Worm (Caenorhabditis elegans) whole organism, L3 larva: ENCODE data around the gene F46F5.14.

Experiments
- ceh-16 ChIP-seq: sonication (generic microtip); optimal IDR thresholded peaks from 2 replicates; lab custom pipeline; 2017; ENCODE audit warnings: missing biosample characterization, missing genetic modification characterization
- ceh-28 ChIP-seq: fragments of 150-350 bp; optimal IDR thresholded peaks from 2 replicates; lab custom pipeline; 2014; ENCODE audit warnings: missing biosample characterization, missing genetic modification reagents, missing genetic modification characterization
- fkh-10 ChIP-seq: sonication (generic microtip); optimal IDR thresholded peaks from 2 replicates; lab custom pipeline; 2017; ENCODE audit warnings: missing biosample characterization, missing genetic modification reagents, missing genetic modification characterization
- nhr-11 ChIP-seq: fragments of 150-350 bp; optimal IDR thresholded peaks from 2 replicates; lab custom pipeline; 2014; ENCODE audit warnings: missing biosample characterization, missing genetic modification characterization
- nhr-12 ChIP-seq: fragments of 150-350 bp; optimal IDR thresholded peaks from 2 replicates; lab custom pipeline; 2014; ENCODE audit warnings: missing biosample characterization, missing genetic modification characterization
- pha-4 ChIP-seq: fragments of 150-350 bp; optimal IDR thresholded peaks from 2 replicates; lab custom pipeline; 2014; ENCODE audit warnings: missing biosample characterization, missing genetic modification reagents, missing genetic modification characterization
- zag-1 ChIP-seq: fragments of 150-350 bp; optimal IDR thresholded peaks from 2 replicates; lab custom pipeline; 2014; ENCODE audit warnings: missing biosample characterization, missing genetic modification characterization

DNA sequence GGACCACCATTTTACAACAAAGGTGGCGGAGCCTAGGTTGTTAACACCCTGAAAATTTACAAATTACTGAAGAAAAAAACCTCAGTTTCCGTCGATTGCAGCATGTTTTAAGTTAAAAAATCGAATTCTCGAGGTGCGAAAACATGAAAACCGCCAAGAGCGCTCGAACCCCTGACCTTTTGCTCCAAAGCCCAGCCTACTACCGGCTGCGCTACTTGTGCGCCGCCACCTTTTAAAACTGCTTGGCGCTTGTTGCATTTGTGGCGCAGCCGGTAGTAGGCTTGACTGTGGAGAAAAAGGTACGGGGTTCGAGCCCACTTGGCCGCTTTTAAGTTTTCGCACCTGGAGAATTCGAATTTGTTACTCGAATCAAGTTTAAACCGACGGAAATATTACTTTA lies 49.6 kb upstream of the F46F5.14 start, which contains the start of gene snt-6:
- TF ChIP-seq ceh-28 (tag; lab: Kevin White, UChicago) (no peak), nhr-12 (tag; lab: Kevin White, UChicago) (no peak), nhr-11 (tag; lab: Kevin White, UChicago) (no peak), pha-4 (tag; lab: Kevin White, UChicago) (no peak), zag-1 (no peak), fkh-10 (no peak), ceh-16 (no peak)
